Fruit fly (Drosophila melanogaster) whole organism: ENCODE results near the gene CG4650.

Experiments
- CG8478 ChIP-seq: fragments of >200 bp; optimal IDR thresholded peaks from 2 replicates; lab custom pipeline; 2018; ENCODE audit warnings: inconsistent platforms
- pan ChIP-seq: fragments of >200 bp; optimal IDR thresholded peaks from 2 replicates; lab custom pipeline; 2017
- psq ChIP-seq: fragments of >200 bp; optimal IDR thresholded peaks from 2 replicates; lab custom pipeline; 2017

dm6 chr2L:14743337-14743736 is 31.4 kb downstream of the CG4650 start:
- TF ChIP-seq psq = no peak
- no peak for TF ChIP-seq pan (lab: Kevin White, UChicago)
- no peak for TF ChIP-seq CG8478 (lab: Kevin White, UChicago)
